Worm (Caenorhabditis elegans) whole organism, early embryonic: ENCODE measurements around the gene nhr-271.

Experiments
- B0310.2 ChIP-seq: sonication (generic microtip); optimal IDR thresholded peaks from 2 replicates; lab custom pipeline; 2016; ENCODE audit warnings: mild to moderate bottlenecking, missing genetic modification characterization, missing compliant biosample characterization
- F13C5.2 ChIP-seq: sonication (generic microtip); optimal IDR thresholded peaks from 2 replicates; lab custom pipeline; 2017; ENCODE audit warnings: mild to moderate bottlenecking, missing genetic modification characterization, inconsistent platforms, missing compliant biosample characterization
- aly-1 ChIP-seq: sonication (generic microtip); optimal IDR thresholded peaks from 2 replicates; lab custom pipeline; 2016; ENCODE audit warnings: missing genetic modification characterization, missing compliant biosample characterization
- ama-1 ChIP-seq: fragments of 150-350 bp; optimal IDR thresholded peaks from 2 replicates; lab custom pipeline; 2014
- ceh-13 ChIP-seq: fragments of 200-800 bp; sonication (Bioruptor generic); optimal IDR thresholded peaks from 2 replicates; lab custom pipeline; 2018; ENCODE audit warnings: mild to moderate bottlenecking, missing genetic modification characterization, missing compliant biosample characterization
- ceh-36 ChIP-seq: sonication (generic microtip); optimal IDR thresholded peaks from 2 replicates; lab custom pipeline; 2016; ENCODE audit warnings: missing genetic modification characterization, inconsistent platforms, missing compliant biosample characterization
- ets-7 ChIP-seq: sonication (generic microtip); optimal IDR thresholded peaks from 2 replicates; lab custom pipeline; 2016; ENCODE audit warnings: missing genotype, missing genetic modification characterization, missing compliant biosample characterization
- flt-1 ChIP-seq: fragments of 200-800 bp; sonication (Bioruptor generic); IDR thresholded peaks from 2 replicates; pipeline ENCODE4 v1.3.6; 2022; ENCODE audit warnings: missing genetic modification characterization, missing compliant biosample characterization
- hmbx-1 ChIP-seq: sonication (generic microtip); optimal IDR thresholded peaks from 2 replicates; lab custom pipeline; 2016; ENCODE audit warnings: mild to moderate bottlenecking, missing genetic modification characterization, missing compliant biosample characterization
- hmg-4 ChIP-seq: fragments of 200-800 bp; sonication (Bioruptor generic); optimal IDR thresholded peaks from 2 replicates; lab custom pipeline; 2018; ENCODE audit warnings: mild to moderate bottlenecking, missing genetic modification characterization, missing compliant biosample characterization
- hnd-1 ChIP-seq: sonication (generic microtip); optimal IDR thresholded peaks from 2 replicates; lab custom pipeline; 2016; ENCODE audit warnings: missing genetic modification characterization, missing compliant biosample characterization
- pes-1 ChIP-seq: fragments of 200-800 bp; sonication (Bioruptor generic); IDR thresholded peaks from 2 replicates; pipeline ENCODE4 v1.3.6; 2022; ENCODE audit warnings: missing genetic modification reagents, missing genetic modification characterization, missing compliant biosample characterization
- scrt-1 ChIP-seq: fragments of 200-800 bp; sonication (Bioruptor generic); IDR thresholded peaks from 2 replicates; pipeline ENCODE4 v1.3.6; 2022; ENCODE audit warnings: missing genetic modification characterization, missing compliant biosample characterization
- sea-1 ChIP-seq: fragments of 200-800 bp; sonication (Bioruptor generic); conservative IDR thresholded peaks from 2 replicates; pipeline ENCODE4 v1.3.6; 2022; ENCODE audit warnings: missing genetic modification characterization, missing compliant biosample characterization
- tbx-11 ChIP-seq: fragments of 200-800 bp; sonication (Bioruptor generic); IDR thresholded peaks from 2 replicates; pipeline ENCODE4 v1.3.6; 2022; ENCODE audit warnings: missing genetic modification characterization, missing compliant biosample characterization
- tbx-37 ChIP-seq: fragments of 200-800 bp; sonication (Bioruptor generic); conservative IDR thresholded peaks from 2 replicates; pipeline ENCODE4 v1.3.6; 2022; ENCODE audit warnings: missing genetic modification reagents, missing genetic modification characterization, missing compliant biosample characterization
- tra-4 ChIP-seq: sonication (generic microtip); optimal IDR thresholded peaks from 2 replicates; lab custom pipeline; 2017; ENCODE audit warnings: missing genetic modification characterization, missing compliant biosample characterization

nhr-271 gene

DNA sequence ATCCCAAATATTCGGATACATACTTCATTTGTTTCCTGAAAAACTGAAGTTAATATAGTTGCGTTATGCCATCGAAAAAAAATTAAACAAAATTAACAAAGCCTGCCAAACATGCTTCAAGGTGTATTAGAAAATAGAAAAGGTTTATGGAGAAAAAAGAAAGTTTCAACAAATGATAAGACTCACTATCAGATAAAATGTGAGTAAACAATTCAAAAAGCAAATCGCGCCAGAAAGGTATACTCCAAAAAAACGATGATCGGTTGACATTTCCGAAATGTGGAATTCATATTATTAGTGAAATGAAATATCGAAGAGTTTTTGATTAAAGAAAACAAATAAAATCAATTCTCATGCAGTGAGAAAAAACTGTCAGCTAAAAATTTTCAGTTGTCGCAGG lies 40.5 kb upstream of the nhr-271 start, which contains the start of gene Y70C5A.3:
TSS of gene Y70C5A.3 (minus strand) at position 50 of the 400 bp plus-strand sequence.
- no peak for TF ChIP-seq tra-4 (tag; lab: Kevin White, UChicago)
- TF ChIP-seq hnd-1 (tag; lab: Kevin White, UChicago), result no peak
- no peak for TF ChIP-seq B0310.2 (tag; lab: Kevin White, UChicago)
- TF ChIP-seq ceh-13, result no peak
- no peak for TF ChIP-seq hmg-4 (GFP tag; lab: Kevin White, UChicago)
- TF ChIP-seq ets-7 (tag; lab: Kevin White, UChicago), result no peak
- TF ChIP-seq ama-1, result no peak
- no peak for TF ChIP-seq hmbx-1
- no peak for TF ChIP-seq sea-1
- no peak for TF ChIP-seq tbx-37 (GFP tag; lab: Robert Waterston, UW)

DNA sequence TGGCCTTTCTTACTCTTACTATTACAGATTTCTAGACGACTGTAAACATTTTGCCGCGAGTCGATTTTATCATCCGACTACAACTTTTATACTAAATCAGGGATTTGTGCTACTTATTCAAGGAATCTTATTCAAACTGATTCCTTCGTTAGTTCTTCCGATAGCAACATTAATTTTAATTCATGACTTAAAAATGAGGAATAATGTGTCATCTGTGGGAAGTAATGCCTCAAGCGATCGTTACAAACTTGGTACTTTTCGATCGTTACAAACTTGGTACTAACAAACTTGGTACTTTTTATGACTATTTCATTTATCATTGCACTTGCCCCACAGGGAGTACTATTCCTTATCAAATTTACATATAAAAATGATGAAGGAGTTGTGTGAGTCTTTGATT lies 37.1 kb upstream of the nhr-271 start, which contains the start of gene Y70C5A.4:
TSS of gene Y70C5A.4 (plus strand) at position 301 of the 400 bp plus-strand sequence.
- TF ChIP-seq tra-4 (tag; lab: Kevin White, UChicago) (no peak), pes-1 (GFP tag; lab: Robert Waterston, UW) (no peak), scrt-1 (GFP tag; lab: Robert Waterston, UW) (no peak), tbx-37 (GFP tag; lab: Robert Waterston, UW) (no peak)

DNA sequence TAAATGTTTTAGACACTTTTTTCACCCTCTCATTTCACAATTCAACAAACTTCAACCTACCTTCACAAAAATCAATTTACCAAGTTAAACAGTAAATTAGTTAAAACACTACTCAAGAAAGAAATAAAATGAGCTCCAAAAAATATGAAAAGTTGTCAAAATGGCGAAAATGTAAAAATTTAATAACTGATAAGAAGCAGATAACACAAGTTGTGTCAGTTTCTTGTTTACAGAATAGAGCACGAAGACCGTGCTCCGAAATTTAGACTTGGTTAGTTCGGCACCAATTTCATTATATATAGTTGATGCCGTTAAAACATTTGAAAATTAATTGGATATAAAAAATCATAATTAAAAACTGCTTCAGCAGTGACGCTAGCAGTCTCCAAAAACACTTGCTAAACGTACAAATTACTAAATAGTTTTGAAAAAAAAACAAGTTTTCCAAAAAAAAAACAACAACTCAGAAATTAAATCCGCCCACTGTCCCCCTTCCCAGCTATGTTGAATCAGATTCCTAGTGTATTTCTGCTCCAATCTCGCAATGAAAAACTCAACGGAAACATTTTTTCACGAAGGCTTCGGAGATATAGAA lies 30.6 kb upstream of the nhr-271 start, which contains the start of gene srw-54:
TSS of gene srw-54 (plus strand) at position 545 of the 595 bp plus-strand sequence.
- TF ChIP-seq tra-4 (tag; lab: Kevin White, UChicago) (no peak), tbx-11 (no peak), hnd-1 (tag; lab: Kevin White, UChicago) (no peak), ceh-13 (no peak), flt-1 (no peak), ceh-36 (tag; lab: Kevin White, UChicago) (no peak), hmg-4 (GFP tag; lab: Kevin White, UChicago) (no peak), ama-1 (no peak), tbx-37 (GFP tag; lab: Robert Waterston, UW) (no peak), pes-1 (GFP tag; lab: Robert Waterston, UW) (no peak), hmbx-1 (no peak)

DNA sequence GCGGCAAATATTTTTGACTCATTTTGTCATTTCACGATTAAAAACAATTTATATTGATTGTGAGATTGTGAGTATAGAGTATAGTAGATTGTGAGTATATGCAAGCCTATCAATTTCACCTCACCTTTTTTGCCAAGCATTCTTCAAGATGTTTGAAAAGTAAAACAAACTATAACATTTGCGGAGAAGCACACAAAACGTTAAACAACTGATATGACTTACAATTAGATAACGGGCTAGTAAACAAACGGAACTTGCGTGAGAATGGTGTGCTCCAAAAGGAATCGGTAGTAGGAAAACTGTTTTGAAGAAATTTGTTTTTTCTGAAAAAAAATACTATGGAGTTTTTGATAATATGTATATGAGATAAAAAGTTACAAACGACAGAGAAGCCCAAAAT lies 29.8 kb upstream of the nhr-271 start:
- no peak for TF ChIP-seq ets-7 (tag; lab: Kevin White, UChicago)
- no peak for TF ChIP-seq ceh-36 (tag; lab: Kevin White, UChicago)
- TF ChIP-seq ama-1, result no peak
- no peak for TF ChIP-seq hnd-1 (tag; lab: Kevin White, UChicago)
- TF ChIP-seq tbx-37 (GFP tag; lab: Robert Waterston, UW), result no peak
- no peak for TF ChIP-seq hmbx-1
- TF ChIP-seq pes-1 (GFP tag; lab: Robert Waterston, UW), result no peak
- TF ChIP-seq scrt-1 (GFP tag; lab: Robert Waterston, UW), result no peak
- TF ChIP-seq aly-1 (tag; lab: Kevin White, UChicago), result no peak
- TF ChIP-seq tbx-11, result no peak
- no peak for TF ChIP-seq F13C5.2 (tag; lab: Kevin White, UChicago)
- TF ChIP-seq tra-4 (tag; lab: Kevin White, UChicago), result no peak
- no peak for TF ChIP-seq flt-1
- TF ChIP-seq hmg-4 (GFP tag; lab: Kevin White, UChicago), result no peak
- no peak for TF ChIP-seq ceh-13
- TF ChIP-seq B0310.2 (tag; lab: Kevin White, UChicago), result no peak

DNA sequence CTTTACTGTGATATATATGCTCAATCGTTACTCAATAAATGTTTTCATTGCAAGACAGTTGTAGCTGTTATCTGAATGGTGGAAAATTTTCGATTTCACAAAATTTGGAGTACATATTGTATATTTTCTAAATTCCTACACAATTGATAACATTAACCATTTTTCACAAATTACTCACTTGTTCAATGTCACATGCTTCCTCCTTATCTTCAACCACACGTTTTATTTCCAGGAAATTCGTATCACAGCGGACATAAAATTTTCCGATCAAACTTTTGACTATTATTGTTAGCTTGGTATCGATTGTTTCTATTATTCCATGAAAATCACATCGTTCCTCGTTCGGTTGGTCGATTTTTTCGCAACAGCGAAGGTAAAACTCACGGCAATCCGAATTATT lies 28.2 kb upstream of the nhr-271 start:
- TF ChIP-seq aly-1 (tag; lab: Kevin White, UChicago), result no peak
- no peak for TF ChIP-seq F13C5.2 (tag; lab: Kevin White, UChicago)
- TF ChIP-seq flt-1, result no peak
- TF ChIP-seq B0310.2 (tag; lab: Kevin White, UChicago), result no peak
- no peak for TF ChIP-seq hmg-4 (GFP tag; lab: Kevin White, UChicago)
- no peak for TF ChIP-seq ets-7 (tag; lab: Kevin White, UChicago)
- TF ChIP-seq ama-1, result no peak
- no peak for TF ChIP-seq scrt-1 (GFP tag; lab: Robert Waterston, UW)
- no peak for TF ChIP-seq pes-1 (GFP tag; lab: Robert Waterston, UW)
- TF ChIP-seq ceh-13, result no peak
- no peak for TF ChIP-seq hnd-1 (tag; lab: Kevin White, UChicago)
- TF ChIP-seq sea-1, result no peak

DNA sequence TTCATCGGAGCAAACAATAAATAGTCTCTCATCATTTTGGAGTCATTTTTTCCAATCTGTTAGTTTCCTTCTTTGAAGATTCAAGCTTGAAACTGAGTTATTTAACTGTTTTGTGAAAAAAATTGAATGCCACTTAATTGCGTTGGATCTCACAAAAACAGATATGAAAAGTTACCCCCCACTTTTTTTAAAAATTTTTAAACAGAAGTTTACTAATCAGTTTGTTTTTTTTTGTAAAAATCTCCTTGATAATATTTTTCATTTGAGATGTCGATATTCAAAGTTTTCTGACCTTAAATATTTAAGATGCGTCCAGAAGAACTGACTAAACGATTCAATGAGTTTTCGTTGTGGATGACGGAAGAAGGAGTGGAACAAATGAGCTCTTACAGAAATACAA lies 26.0 kb upstream of the nhr-271 start, which contains the start of gene Y32B12C.1:
TSS of gene Y32B12C.1 (plus strand) at position 301 of the 400 bp plus-strand sequence.
- TF ChIP-seq tra-4 (tag; lab: Kevin White, UChicago) (no peak), pes-1 (GFP tag; lab: Robert Waterston, UW) (no peak), B0310.2 (tag; lab: Kevin White, UChicago) (no peak), aly-1 (tag; lab: Kevin White, UChicago) (no peak), ceh-13 (no peak), tbx-11 (no peak), ceh-36 (tag; lab: Kevin White, UChicago) (no peak), sea-1 (no peak), hmg-4 (GFP tag; lab: Kevin White, UChicago) (no peak), flt-1 (no peak), ets-7 (tag; lab: Kevin White, UChicago) (no peak), tbx-37 (GFP tag; lab: Robert Waterston, UW) (no peak)

DNA sequence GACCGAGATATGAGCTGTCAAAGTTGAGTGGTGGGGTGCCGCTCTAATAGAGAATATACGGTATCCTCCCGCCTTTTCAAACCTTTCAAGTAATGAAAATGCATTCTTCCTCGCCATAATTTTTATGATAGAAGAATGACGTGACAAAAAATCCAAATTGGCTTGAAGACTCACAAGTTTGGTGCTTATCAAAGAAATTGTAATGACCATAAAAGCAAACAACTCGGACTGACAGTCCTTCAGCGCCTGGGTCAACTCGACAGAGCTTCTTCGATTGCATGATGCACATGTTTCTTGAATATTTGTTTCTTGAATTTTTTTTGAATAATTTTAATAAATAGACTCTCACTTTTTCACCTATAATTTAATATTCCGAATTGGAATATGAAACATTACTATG lies 25.1 kb upstream of the nhr-271 start:
- no peak for TF ChIP-seq flt-1
- TF ChIP-seq hmg-4 (GFP tag; lab: Kevin White, UChicago), result no peak
- no peak for TF ChIP-seq pes-1 (GFP tag; lab: Robert Waterston, UW)
- no peak for TF ChIP-seq ceh-36 (tag; lab: Kevin White, UChicago)
- no peak for TF ChIP-seq aly-1 (tag; lab: Kevin White, UChicago)
- TF ChIP-seq scrt-1 (GFP tag; lab: Robert Waterston, UW), result no peak
- no peak for TF ChIP-seq tbx-11
- TF ChIP-seq ceh-13, result no peak
- no peak for TF ChIP-seq hmbx-1
- TF ChIP-seq tbx-37 (GFP tag; lab: Robert Waterston, UW), result no peak
- TF ChIP-seq sea-1, result no peak
- no peak for TF ChIP-seq F13C5.2 (tag; lab: Kevin White, UChicago)
- no peak for TF ChIP-seq ets-7 (tag; lab: Kevin White, UChicago)
- TF ChIP-seq hnd-1 (tag; lab: Kevin White, UChicago), result no peak
- no peak for TF ChIP-seq B0310.2 (tag; lab: Kevin White, UChicago)
- no peak for TF ChIP-seq ama-1
- no peak for TF ChIP-seq tra-4 (tag; lab: Kevin White, UChicago)
